Fruit fly (Drosophila melanogaster) whole organism, embryonic: ENCODE data around the gene PIP82.
A peak's percentile ranks its signal among the peaks of the same experiment; 100 is the strongest.

ENCODE experiments used
- Atf3 ChIP-seq: fragments of 200-800 bp; sonication (Bioruptor generic); optimal IDR thresholded peaks from 3 replicates; lab custom pipeline; 2016; ENCODE audit warnings: missing biosample characterization, missing genetic modification characterization
- BEAF-32 ChIP-seq: fragments of 200-800 bp; sonication (Bioruptor generic); optimal IDR thresholded peaks from 3 replicates; lab custom pipeline; 2017; ENCODE audit warnings: missing biosample characterization, missing genetic modification characterization, mild to moderate bottlenecking, moderate library complexity, missing genetic modification reagents
- Bdp1 ChIP-seq: fragments of 200-800 bp; sonication (Bioruptor generic); optimal IDR thresholded peaks from 3 replicates; lab custom pipeline; 2016; ENCODE audit warnings: missing biosample characterization, missing genetic modification characterization
- CG10267 ChIP-seq: fragments of 200-800 bp; sonication (Bioruptor generic); optimal IDR thresholded peaks from 2 replicates; lab custom pipeline; 2018; ENCODE audit warnings: missing biosample characterization, mild to moderate bottlenecking, missing genetic modification characterization, moderate library complexity
- CG12299 ChIP-seq: fragments of 200-800 bp; sonication (Bioruptor generic); optimal IDR thresholded peaks from 2 replicates; lab custom pipeline; 2018; ENCODE audit warnings: missing biosample characterization, mild to moderate bottlenecking, missing genetic modification characterization
- CG15011 ChIP-seq: fragments of 200-800 bp; sonication (Bioruptor generic); optimal IDR thresholded peaks from 3 replicates; lab custom pipeline; 2018; ENCODE audit warnings: missing biosample characterization, mild to moderate bottlenecking, missing genetic modification characterization
- CG15073 ChIP-seq: fragments of 200-800 bp; sonication (Bioruptor generic); optimal IDR thresholded peaks from 2 replicates; lab custom pipeline; 2016; ENCODE audit warnings: missing biosample characterization, missing genetic modification characterization
- CG1647 ChIP-seq: fragments of 200-800 bp; sonication (Bioruptor generic); optimal IDR thresholded peaks from 3 replicates; lab custom pipeline; 2016; ENCODE audit warnings: missing biosample characterization, missing genetic modification characterization
- CG16779 ChIP-seq: fragments of 200-800 bp; sonication (Bioruptor generic); IDR thresholded peaks from 2 replicates; pipeline ENCODE4 v1.3.6; 2022; ENCODE audit warnings: missing biosample characterization, missing genetic modification characterization
- CG17328 ChIP-seq: fragments of 200-800 bp; sonication (Bioruptor generic); IDR thresholded peaks from 2 replicates; pipeline ENCODE4 v1.3.6; 2022; ENCODE audit warnings: missing biosample characterization, missing genetic modification characterization
- CG17912 ChIP-seq: fragments of 200-800 bp; sonication (Bioruptor generic); optimal IDR thresholded peaks from 2 replicates; lab custom pipeline; 2018; ENCODE audit warnings: missing biosample characterization, mild to moderate bottlenecking, missing genetic modification characterization
- CG18764 ChIP-seq: fragments of 200-800 bp; sonication (Bioruptor generic); optimal IDR thresholded peaks from 3 replicates; lab custom pipeline; 2016; ENCODE audit warnings: missing biosample characterization, missing genetic modification characterization
- CG2120 ChIP-seq: fragments of 200-800 bp; sonication (Bioruptor generic); optimal IDR thresholded peaks from 3 replicates; lab custom pipeline; 2016; ENCODE audit warnings: missing biosample characterization, missing genetic modification characterization
- CG2875 ChIP-seq: fragments of 200-800 bp; sonication (Bioruptor generic); optimal IDR thresholded peaks from 2 replicates; lab custom pipeline; 2017; ENCODE audit warnings: missing biosample characterization, mild to moderate bottlenecking, missing genetic modification characterization, missing genetic modification reagents
- CG31441 ChIP-seq: fragments of 200-800 bp; sonication (Bioruptor generic); IDR thresholded peaks from 2 replicates; pipeline ENCODE4 v1.3.6; 2022; ENCODE audit warnings: missing biosample characterization, missing genetic modification characterization
- CG3163 ChIP-seq: fragments of 200-800 bp; sonication (Bioruptor generic); optimal IDR thresholded peaks from 3 replicates; lab custom pipeline; 2016; ENCODE audit warnings: missing biosample characterization, missing genetic modification characterization
- CG32532 ChIP-seq: fragments of 200-800 bp; sonication (Bioruptor generic); IDR thresholded peaks from 2 replicates; pipeline ENCODE4 v1.3.6; 2022; ENCODE audit warnings: missing biosample characterization, missing genetic modification characterization
- CG4820 ChIP-seq: fragments of 200-800 bp; sonication (Bioruptor generic); optimal IDR thresholded peaks from 3 replicates; lab custom pipeline; 2016; ENCODE audit warnings: missing biosample characterization, missing genetic modification characterization
- CG7271 ChIP-seq: fragments of 200-800 bp; sonication (Bioruptor generic); optimal IDR thresholded peaks from 2 replicates; lab custom pipeline; 2018; ENCODE audit warnings: missing biosample characterization, mild to moderate bottlenecking, missing genetic modification characterization, moderate library complexity
- CG7372 ChIP-seq: fragments of 200-800 bp; sonication (Bioruptor generic); IDR thresholded peaks from 2 replicates; pipeline ENCODE4 v1.3.6; 2022; ENCODE audit warnings: missing biosample characterization, missing genetic modification characterization
- CG9727 ChIP-seq: fragments of 200-800 bp; sonication (Bioruptor generic); optimal IDR thresholded peaks from 3 replicates; lab custom pipeline; 2017; ENCODE audit warnings: missing biosample characterization, mild to moderate bottlenecking, missing genetic modification characterization
- E2f1 ChIP-seq: fragments of 200-800 bp; sonication (Bioruptor generic); IDR thresholded peaks from 2 replicates; pipeline ENCODE4 v1.3.6; 2022; ENCODE audit warnings: missing biosample characterization, missing genetic modification characterization
- GATAe ChIP-seq: fragments of 200-800 bp; sonication (Bioruptor generic); conservative IDR thresholded peaks from 2 replicates; pipeline ENCODE4 v1.3.6; 2022; ENCODE audit warnings: missing biosample characterization, missing genetic modification characterization
- Gsc ChIP-seq: fragments of 200-800 bp; sonication (Bioruptor generic); IDR thresholded peaks from 2 replicates; pipeline ENCODE4 v1.3.6; 2022; ENCODE audit warnings: missing biosample characterization, missing genetic modification characterization
- HmgZ ChIP-seq: fragments of 200-800 bp; sonication (Bioruptor generic); optimal IDR thresholded peaks from 2 replicates; lab custom pipeline; 2018; ENCODE audit warnings: missing biosample characterization, mild to moderate bottlenecking, missing genetic modification characterization
- Hr51 ChIP-seq, 2 experiments: fragments of 200-800 bp; sonication (Bioruptor generic); optimal IDR thresholded peaks; 2 replicates in 1 of 2; 3 replicates in 1 of 2; lab custom pipeline; 2016 to 2018; ENCODE audit warnings: missing biosample characterization in 2 of 2, missing genetic modification characterization in 2 of 2, mild to moderate bottlenecking in 1 of 2, moderate library complexity in 1 of 2
- MBD-R2 ChIP-seq: fragments of 200-800 bp; sonication (Bioruptor generic); IDR thresholded peaks from 2 replicates; pipeline ENCODE4 v1.3.6; 2022; ENCODE audit warnings: missing biosample characterization, missing genetic modification characterization
- Oaz ChIP-seq: fragments of 200-800 bp; sonication (Bioruptor generic); IDR thresholded peaks from 2 replicates; pipeline ENCODE4 v1.3.6; 2022; ENCODE audit warnings: missing biosample characterization, missing genetic modification characterization
- Scr ChIP-seq: fragments of 200-800 bp; sonication (Bioruptor generic); IDR thresholded peaks from 2 replicates; pipeline ENCODE4 v1.3.6; 2022; ENCODE audit warnings: missing biosample characterization, missing genetic modification characterization; ENCODE audit not compliant: partially characterized antibody
- Taf1 ChIP-seq: fragments of 200-800 bp; sonication (Bioruptor generic); IDR thresholded peaks from 2 replicates; pipeline ENCODE4 v1.3.6; 2022; ENCODE audit warnings: missing biosample characterization, missing genetic modification characterization
- Vsx1 ChIP-seq: fragments of 200-800 bp; sonication (Bioruptor generic); optimal IDR thresholded peaks from 2 replicates; lab custom pipeline; 2017; ENCODE audit warnings: missing biosample characterization, mild to moderate bottlenecking, missing genetic modification characterization, missing genetic modification reagents
- bigmax ChIP-seq: fragments of 200-800 bp; sonication (Bioruptor generic); optimal IDR thresholded peaks from 2 replicates; lab custom pipeline; 2018; ENCODE audit warnings: missing biosample characterization, mild to moderate bottlenecking, missing genetic modification characterization
- cas ChIP-seq: fragments of 200-800 bp; sonication (Bioruptor generic); IDR thresholded peaks from 2 replicates; pipeline ENCODE4 v1.3.6; 2022; ENCODE audit warnings: missing biosample characterization, missing genetic modification characterization
- corto ChIP-seq: fragments of 200-800 bp; sonication (Bioruptor generic); optimal IDR thresholded peaks from 2 replicates; lab custom pipeline; 2016; ENCODE audit warnings: missing biosample characterization, mild to moderate bottlenecking, missing genetic modification characterization, moderate library complexity
- dan ChIP-seq: fragments of 200-800 bp; sonication (Bioruptor generic); IDR thresholded peaks from 2 replicates; pipeline ENCODE4 v1.3.6; 2022; ENCODE audit warnings: missing biosample characterization, missing genetic modification characterization
- en ChIP-seq: fragments of 200-800 bp; sonication (Bioruptor generic); optimal IDR thresholded peaks from 2 replicates; lab custom pipeline; 2016; ENCODE audit warnings: missing biosample characterization, missing genetic modification characterization
- fd102C ChIP-seq: fragments of 200-800 bp; sonication (Bioruptor generic); optimal IDR thresholded peaks from 2 replicates; lab custom pipeline; 2018; ENCODE audit warnings: missing biosample characterization, mild to moderate bottlenecking, missing genetic modification characterization, moderate library complexity
- gro ChIP-seq: fragments of 200-800 bp; sonication (Bioruptor generic); optimal IDR thresholded peaks from 2 replicates; lab custom pipeline; 2016; ENCODE audit warnings: missing biosample characterization, missing genetic modification characterization
- kay ChIP-seq: fragments of 200-800 bp; sonication (Bioruptor generic); optimal IDR thresholded peaks from 2 replicates; lab custom pipeline; 2016; ENCODE audit warnings: missing biosample characterization, missing genetic modification characterization
- nau ChIP-seq: fragments of 200-800 bp; sonication (Bioruptor generic); optimal IDR thresholded peaks from 3 replicates; lab custom pipeline; 2017; ENCODE audit warnings: missing biosample characterization, mild to moderate bottlenecking, missing genetic modification characterization, missing genetic modification reagents
- odd ChIP-seq: fragments of 200-800 bp; sonication (Bioruptor generic); optimal IDR thresholded peaks from 2 replicates; lab custom pipeline; 2017; ENCODE audit warnings: missing biosample characterization, mild to moderate bottlenecking, missing genetic modification characterization
- otp ChIP-seq: fragments of 200-800 bp; sonication (Bioruptor generic); IDR thresholded peaks from 3 replicates; pipeline ENCODE4, ENCODE4 v1.3.6; 2022; ENCODE audit warnings: missing biosample characterization, missing genetic modification characterization
- ssp ChIP-seq: fragments of 200-800 bp; sonication (Bioruptor generic); IDR thresholded peaks from 2 replicates; pipeline ENCODE4 v1.3.6; 2022; ENCODE audit warnings: missing biosample characterization, missing genetic modification characterization
- tna ChIP-seq: fragments of 200-800 bp; sonication (Bioruptor generic); IDR thresholded peaks from 2 replicates; pipeline ENCODE4 v1.3.6; 2022; ENCODE audit warnings: missing biosample characterization, missing genetic modification characterization; ENCODE audit not compliant: partially characterized antibody
- twi ChIP-seq: fragments of 200-800 bp; optimal IDR thresholded peaks from 2 replicates; lab custom pipeline; 2019; ENCODE audit warnings: missing biosample characterization, mild to moderate bottlenecking, missing genetic modification characterization, moderate library complexity
- unpg ChIP-seq: fragments of 200-800 bp; sonication (Bioruptor generic); optimal IDR thresholded peaks from 3 replicates; lab custom pipeline; 2018; ENCODE audit warnings: missing biosample characterization, mild to moderate bottlenecking, missing genetic modification characterization, moderate library complexity
- vnd ChIP-seq: fragments of 200-800 bp; sonication (Bioruptor generic); IDR thresholded peaks from 3 replicates; pipeline ENCODE4 v1.3.6; 2022; ENCODE audit warnings: missing biosample characterization, missing genetic modification characterization; ENCODE audit not compliant: partially characterized antibody
- wor ChIP-seq: fragments of 200-800 bp; sonication (Bioruptor generic); IDR thresholded peaks from 2 replicates; pipeline ENCODE4 v1.3.6; 2022; ENCODE audit warnings: missing biosample characterization, missing genetic modification characterization
- z ChIP-seq: fragments of 200-800 bp; sonication (Bioruptor generic); IDR thresholded peaks from 3 replicates; pipeline ENCODE4 v1.3.6; 2022; ENCODE audit warnings: missing biosample characterization, missing genetic modification characterization
- zen2 ChIP-seq: fragments of 200-800 bp; sonication (Bioruptor generic); IDR thresholded peaks from 3 replicates; pipeline ENCODE4 v1.3.6; 2022; ENCODE audit warnings: missing biosample characterization, missing genetic modification characterization; ENCODE audit not compliant: partially characterized antibody
- zfh2 ChIP-seq: fragments of 200-800 bp; sonication (Bioruptor generic); optimal IDR thresholded peaks from 2 replicates; lab custom pipeline; 2016; ENCODE audit warnings: missing biosample characterization, missing genetic modification characterization

Gene PIP82

dm6 chrX:8558762-8559172, 29.3 kb upstream of the PIP82 start, which contains the start of gene IntS4 (continued):
- TF ChIP-seq Atf3 (GFP tag; lab: Kevin White, UChicago) (peak; percentile 3), cas (GFP tag; lab: Robert Waterston, UW) (peak; percentile 56; the same call in 1 of the 2 replicates), CG15073 (GFP tag; lab: Kevin White, UChicago) (no peak), Scr (GFP tag; lab: Robert Waterston, UW) (peak; percentile 97), CG12299 (tag; lab: Kevin White, UChicago) (peak; percentile 9), CG7271 (tag; lab: Kevin White, UChicago) (peak; percentile 26), otp (GFP tag; lab: Robert Waterston, UW) (no peak), nau (GFP tag; lab: Kevin White, UChicago) (no peak), Bdp1 (GFP tag; lab: Kevin White, UChicago) (no peak), MBD-R2 (peak; percentile 92), GATAe (no peak), gro (GFP tag; lab: Kevin White, UChicago) (peak; percentile 50), corto (peak; percentile 60), CG17328 (GFP tag; lab: Robert Waterston, UW) (peak; percentile 55), vnd (GFP tag; lab: Robert Waterston, UW) (peak; percentile 94), CG32532 (peak; percentile 78), Gsc (GFP tag; lab: Robert Waterston, UW) (no peak), ssp (peak; percentile 50), CG9727 (GFP tag; lab: Kevin White, UChicago) (peak; percentile 68), en (GFP tag; lab: Kevin White, UChicago) (no peak), CG3163 (GFP tag; lab: Kevin White, UChicago) (no peak), wor (GFP tag; lab: Robert Waterston, UW) (no peak; the same call in 1 of the 2 replicates), CG7372 (GFP tag; lab: Robert Waterston, UW) (0 out of 2 replicates have a peak, but pooled peaks have one; percentile 36), dan (GFP tag; lab: Robert Waterston, UW) (no peak), CG16779 (GFP tag; lab: Robert Waterston, UW) (no peak), CG17912 (GFP tag; lab: Kevin White, UChicago) (no peak), zen2 (GFP tag; lab: Robert Waterston, UW) (peak; percentile 84; the same call in 2 of the 3 replicates), E2f1 (GFP tag; lab: Robert Waterston, UW) (peak; percentile 64), CG2875 (GFP tag; lab: Kevin White, UChicago) (no peak), zfh2 (GFP tag; lab: Kevin White, UChicago) (peak; percentile 63), HmgZ (tag; lab: Kevin White, UChicago) (peak; percentile 82), bigmax (GFP tag; lab: Kevin White, UChicago) (no peak), CG18764 (GFP tag; lab: Kevin White, UChicago) (peak; percentile 54), tna (GFP tag; lab: Robert Waterston, UW) (peak; percentile 85; the same call in 1 of the 2 replicates), CG10267 (peak; percentile 68), z (GFP tag; lab: Robert Waterston, UW) (no peak), CG4820 (peak; percentile 37), fd102C (no peak), unpg (GFP tag; lab: Kevin White, UChicago) (peak; percentile 50), CG2120 (peak; percentile 79), BEAF-32 (GFP tag; lab: Kevin White, UChicago) (peak; percentile 94), CG15011 (GFP tag; lab: Kevin White, UChicago) (peak; percentile 24), Oaz (GFP tag; lab: Robert Waterston, UW) (no peak), kay (GFP tag; lab: Kevin White, UChicago) (peak; percentile 43), Vsx1 (GFP tag; lab: Kevin White, UChicago) (peak; percentile 41), Hr51 (GFP tag; optimal IDR thresholded peaks at IDR 0.05; lab: Kevin White, UChicago) (peak in 1 of 2 experiments; percentile 57), twi (peak; percentile 47), CG1647 (peak; percentile 3), CG31441 (GFP tag; lab: Robert Waterston, UW) (peak; percentile 59; the same call in 1 of the 2 replicates), odd (GFP tag; lab: Kevin White, UChicago) (no peak), Taf1 (no peak)
